Fruit fly (Drosophila melanogaster) Kc167 (cell line): Measurements from ENCODE around the gene mei-217.

ENCODE experiments used
- h ChIP-seq: fragments of >200 bp; optimal IDR thresholded peaks from 3 replicates; lab custom pipeline; 2018; ENCODE audit warnings: missing external identifiers
- insv ChIP-seq: fragments of >200 bp; optimal IDR thresholded peaks from 3 replicates; lab custom pipeline; 2018; ENCODE audit warnings: missing external identifiers
- psq ChIP-seq: fragments of >200 bp; optimal IDR thresholded peaks from 2 replicates; lab custom pipeline; 2017; ENCODE audit warnings: missing external identifiers

DNA sequence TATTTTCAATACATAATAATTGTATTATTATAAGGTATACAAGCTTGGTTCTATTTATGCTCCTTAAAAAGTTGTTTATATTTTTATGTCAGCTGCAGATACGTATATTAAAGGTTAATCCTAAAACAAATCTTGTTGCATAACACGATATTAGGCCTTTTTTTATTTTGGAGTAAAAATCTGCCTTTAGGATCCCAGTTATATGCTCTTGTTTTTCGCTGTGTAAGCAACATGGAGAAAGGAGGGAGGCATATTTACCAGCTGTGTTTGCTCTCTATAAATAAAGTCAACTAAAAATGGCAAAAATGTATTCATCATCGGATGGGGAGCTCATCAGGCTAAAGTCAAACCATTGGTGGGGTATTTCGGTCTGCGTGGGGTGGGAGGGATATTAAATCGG lies 21.2 kb downstream of the mei-217 start:
- TF ChIP-seq h (lab: Kevin White, UChicago): no peak
- TF ChIP-seq psq (lab: Kevin White, UChicago): no peak
- TF ChIP-seq insv (lab: Kevin White, UChicago): no peak
